1 worm cellular context compared by ENCODE assay signal in genomic region chrIV:15895861-15896260, ce11.
TF ChIP-seq lines count a peak whose summit lies in the region.

No protein-coding gene starts in this region.

TF ChIP-seq in whole organism, L4 larva, 104 proteins besides CTCF, POLR2A, EP300 and RAD21 (continued from another document):
- peak; percentile 15 to 99; a peak in 2 of 4 replicates for TF ChIP-seq madf-5 (GFP tag; IDR thresholded peaks at IDR 0.05; lab: Robert Waterston, UW)
- TF ChIP-seq dmd-9 (GFP tag; IDR thresholded peaks at IDR 0.05; lab: Robert Waterston, UW): peak; percentile 87
- peak; percentile 100 for TF ChIP-seq mdt-29 (GFP tag; IDR thresholded peaks at IDR 0.05; lab: Robert Waterston, UW)
- peak; percentile 96 for TF ChIP-seq vab-7 (GFP tag; IDR thresholded peaks at IDR 0.05; lab: Robert Waterston, UW)
- peak; percentile 97 for TF ChIP-seq ceh-44 (GFP tag; IDR thresholded peaks at IDR 0.05; lab: Robert Waterston, UW)
